Fruit fly (Drosophila melanogaster): Measurements from ENCODE around the gene SPARC.

dm6 chr3R:26853699-26854098 lies 18.1 kb downstream of the SPARC start:
- TF ChIP-seq insv (optimal IDR thresholded peaks at IDR 0.05) (no peak), ttk (optimal IDR thresholded peaks at IDR 0.05) (no peak), h (optimal IDR thresholded peaks at IDR 0.05) (no peak), psq (optimal IDR thresholded peaks at IDR 0.05) (no peak), Myc (optimal IDR thresholded peaks at IDR 0.05) (no peak)
